Fruit fly (Drosophila melanogaster) whole organism, embryonic: Measurements from ENCODE around the gene CG34307.

ENCODE experiments used
- ATbp ChIP-seq: fragments of 200-800 bp; sonication (Bioruptor generic); optimal IDR thresholded peaks from 2 replicates; lab custom pipeline; 2017; ENCODE audit warnings: missing biosample characterization, mild to moderate bottlenecking, missing genetic modification characterization, missing genetic modification reagents
- C15 ChIP-seq: fragments of 200-800 bp; sonication (Bioruptor generic); IDR thresholded peaks from 3 replicates; pipeline ENCODE4 v1.3.6; 2022; ENCODE audit warnings: missing biosample characterization, missing genetic modification characterization
- CG10321 ChIP-seq: fragments of 200-800 bp; sonication (Bioruptor generic); IDR thresholded peaks from 2 replicates; pipeline ENCODE4 v1.3.6; 2022; ENCODE audit warnings: missing biosample characterization, missing genetic modification characterization
- CG10979 ChIP-seq: fragments of 200-800 bp; sonication (Bioruptor generic); optimal IDR thresholded peaks from 2 replicates; lab custom pipeline; 2018; ENCODE audit warnings: missing biosample characterization, mild to moderate bottlenecking, missing genetic modification characterization, moderate library complexity
- CG11085 ChIP-seq: fragments of 200-800 bp; sonication (Bioruptor generic); IDR thresholded peaks from 2 replicates; pipeline ENCODE4 v1.3.6; 2022; ENCODE audit warnings: missing biosample characterization, missing genetic modification characterization
- CG11093 ChIP-seq: fragments of 200-800 bp; sonication (Bioruptor generic); IDR thresholded peaks from 3 replicates; pipeline ENCODE4 v1.3.6; 2022; ENCODE audit warnings: missing biosample characterization, missing genetic modification characterization
- CG11247 ChIP-seq: fragments of 200-800 bp; sonication (Bioruptor generic); IDR thresholded peaks from 2 replicates; pipeline ENCODE4 v1.3.6; 2022; ENCODE audit warnings: missing biosample characterization, missing genetic modification characterization
- CG15011 ChIP-seq: fragments of 200-800 bp; sonication (Bioruptor generic); optimal IDR thresholded peaks from 3 replicates; lab custom pipeline; 2018; ENCODE audit warnings: missing biosample characterization, mild to moderate bottlenecking, missing genetic modification characterization
- CG15073 ChIP-seq: fragments of 200-800 bp; sonication (Bioruptor generic); optimal IDR thresholded peaks from 2 replicates; lab custom pipeline; 2016; ENCODE audit warnings: missing biosample characterization, missing genetic modification characterization
- CG15479 ChIP-seq: fragments of 200-800 bp; sonication (Bioruptor generic); optimal IDR thresholded peaks from 3 replicates; lab custom pipeline; 2019; ENCODE audit warnings: missing biosample characterization, mild to moderate bottlenecking, missing genetic modification characterization, moderate library complexity
- CG16863 ChIP-seq: fragments of 200-800 bp; sonication (Bioruptor generic); optimal IDR thresholded peaks from 3 replicates; lab custom pipeline; 2016; ENCODE audit warnings: missing biosample characterization, missing genetic modification characterization
- CG31224 ChIP-seq: fragments of 200-800 bp; sonication (Bioruptor generic); IDR thresholded peaks from 2 replicates; pipeline ENCODE4 v1.3.6; 2022; ENCODE audit warnings: missing biosample characterization, missing genetic modification characterization
- CG34422 ChIP-seq: fragments of 200-800 bp; sonication (Bioruptor generic); IDR thresholded peaks from 3 replicates; pipeline ENCODE4 v1.3.6; 2022; ENCODE audit warnings: missing biosample characterization, missing genetic modification characterization
- CG4424 ChIP-seq: fragments of 200-800 bp; sonication (Bioruptor generic); optimal IDR thresholded peaks from 3 replicates; lab custom pipeline; 2016; ENCODE audit warnings: missing biosample characterization, missing genetic modification characterization
- CG4730 ChIP-seq: fragments of 200-800 bp; sonication (Bioruptor generic); IDR thresholded peaks from 2 replicates; pipeline ENCODE4 v1.3.6; 2022; ENCODE audit warnings: missing biosample characterization, missing genetic modification characterization
- CoRest ChIP-seq: fragments of 200-800 bp; sonication (Bioruptor generic); optimal IDR thresholded peaks from 3 replicates; lab custom pipeline; 2018; ENCODE audit warnings: missing biosample characterization, mild to moderate bottlenecking, missing genetic modification characterization, moderate library complexity
- CrebB ChIP-seq: fragments of 200-800 bp; sonication (Bioruptor generic); optimal IDR thresholded peaks from 3 replicates; lab custom pipeline; 2018; ENCODE audit warnings: missing biosample characterization, mild to moderate bottlenecking, missing genetic modification characterization
- Doc2 ChIP-seq: fragments of 200-800 bp; sonication (Bioruptor generic); IDR thresholded peaks from 2 replicates; pipeline ENCODE4 v1.3.6; 2022; ENCODE audit warnings: missing biosample characterization, missing genetic modification characterization
- Drgx ChIP-seq: fragments of 200-800 bp; sonication (Bioruptor generic); IDR thresholded peaks from 2 replicates; pipeline ENCODE4 v1.3.6; 2022; ENCODE audit warnings: missing biosample characterization, missing genetic modification characterization
- E2f1 ChIP-seq: fragments of 200-800 bp; sonication (Bioruptor generic); IDR thresholded peaks from 2 replicates; pipeline ENCODE4 v1.3.6; 2022; ENCODE audit warnings: missing biosample characterization, missing genetic modification characterization
- Gsc ChIP-seq: fragments of 200-800 bp; sonication (Bioruptor generic); IDR thresholded peaks from 2 replicates; pipeline ENCODE4 v1.3.6; 2022; ENCODE audit warnings: missing biosample characterization, missing genetic modification characterization
- Lhr ChIP-seq: fragments of 200-800 bp; sonication (Bioruptor generic); optimal IDR thresholded peaks from 3 replicates; lab custom pipeline; 2017; ENCODE audit warnings: mild to moderate bottlenecking, missing biosample characterization, missing genetic modification reagents, missing genetic modification characterization
- NFAT ChIP-seq: fragments of 200-800 bp; sonication (Bioruptor generic); IDR thresholded peaks from 2 replicates; pipeline ENCODE4 v1.3.6; 2022; ENCODE audit warnings: missing biosample characterization, missing genetic modification characterization
- Ssrp ChIP-seq: fragments of 200-800 bp; sonication (Bioruptor generic); optimal IDR thresholded peaks from 2 replicates; lab custom pipeline; 2018; ENCODE audit warnings: missing biosample characterization, mild to moderate bottlenecking, missing genetic modification characterization, moderate library complexity
- Xrp1 ChIP-seq: fragments of 200-800 bp; sonication (Bioruptor generic); IDR thresholded peaks from 2 replicates; pipeline ENCODE4 v1.3.6; 2022; ENCODE audit warnings: missing biosample characterization, missing genetic modification characterization
- YL-1 ChIP-seq: fragments of 200-800 bp; sonication (Bioruptor generic); optimal IDR thresholded peaks from 3 replicates; lab custom pipeline; 2017; ENCODE audit warnings: missing biosample characterization, mild to moderate bottlenecking, missing genetic modification characterization
- br ChIP-seq: fragments of >200 bp; optimal IDR thresholded peaks from 2 replicates; lab custom pipeline; 2017
- cato ChIP-seq: fragments of 200-800 bp; sonication (Bioruptor generic); optimal IDR thresholded peaks from 2 replicates; lab custom pipeline; 2016; ENCODE audit warnings: missing biosample characterization, missing genetic modification characterization, borderline replicate concordance
- ci ChIP-seq: fragments of 200-800 bp; sonication (Bioruptor generic); IDR thresholded peaks from 3 replicates; pipeline ENCODE4 v1.3.6; 2022; ENCODE audit warnings: missing biosample characterization, missing genetic modification characterization
- corto ChIP-seq: fragments of 200-800 bp; sonication (Bioruptor generic); optimal IDR thresholded peaks from 2 replicates; lab custom pipeline; 2016; ENCODE audit warnings: missing biosample characterization, mild to moderate bottlenecking, missing genetic modification characterization, moderate library complexity
- danr ChIP-seq: fragments of 200-800 bp; sonication (Bioruptor generic); IDR thresholded peaks from 2 replicates; pipeline ENCODE4 v1.3.6; 2022; ENCODE audit warnings: missing biosample characterization, missing genetic modification characterization
- dpn ChIP-seq, 2 experiments: fragments of 200-800 bp; sonication (Bioruptor generic); optimal IDR thresholded peaks; 3 replicates each; lab custom pipeline; 2016; ENCODE audit warnings: missing biosample characterization in 2 of 2, missing genetic modification characterization in 2 of 2
- ewg ChIP-seq: fragments of 200-800 bp; sonication (Bioruptor generic); optimal IDR thresholded peaks from 3 replicates; lab custom pipeline; 2017; ENCODE audit warnings: mild to moderate bottlenecking, missing biosample characterization, missing genetic modification reagents, missing genetic modification characterization
- exex ChIP-seq: fragments of 200-800 bp; sonication (Bioruptor generic); optimal IDR thresholded peaks from 4 replicates; lab custom pipeline; 2018; ENCODE audit warnings: missing biosample characterization, mild to moderate bottlenecking, missing genetic modification characterization, moderate library complexity
- gem ChIP-seq: fragments of 200-800 bp; sonication (Bioruptor generic); optimal IDR thresholded peaks from 2 replicates; lab custom pipeline; 2019; ENCODE audit warnings: missing biosample characterization, mild to moderate bottlenecking, missing genetic modification characterization, moderate library complexity
- h ChIP-seq: fragments of >200 bp; optimal IDR thresholded peaks from 2 replicates; lab custom pipeline; 2017
- her ChIP-seq: fragments of 200-800 bp; sonication (Bioruptor generic); optimal IDR thresholded peaks from 2 replicates; lab custom pipeline; 2016; ENCODE audit warnings: missing biosample characterization, missing genetic modification characterization
- hkb ChIP-seq, 2 experiments: fragments of 200-800 bp in 1 of 2; fragments of >200 bp in 1 of 2; sonication (Bioruptor generic) in 1 of 2; IDR thresholded peaks in 1 of 2; optimal IDR thresholded peaks in 1 of 2; 2 replicates each; pipeline versions ENCODE4 v1.3.6 to Lab custom; 2017 to 2022; ENCODE audit warnings: missing biosample characterization in 1 of 2, missing genetic modification characterization in 1 of 2
- insv ChIP-seq, 2 experiments: fragments of 200-800 bp; sonication (Bioruptor generic); optimal IDR thresholded peaks; 3 replicates each; lab custom pipeline; 2016 to 2018; ENCODE audit warnings: missing biosample characterization in 2 of 2, missing genetic modification characterization in 2 of 2
- sd ChIP-seq: fragments of 200-800 bp; sonication (Bioruptor generic); optimal IDR thresholded peaks from 3 replicates; lab custom pipeline; 2018; ENCODE audit warnings: missing biosample characterization, mild to moderate bottlenecking, missing genetic modification characterization, moderate library complexity
- so ChIP-seq: fragments of 200-800 bp; sonication (Bioruptor generic); IDR thresholded peaks from 3 replicates; pipeline ENCODE4 v1.3.6; 2022; ENCODE audit warnings: missing biosample characterization, missing genetic modification characterization
- sob ChIP-seq: fragments of 200-800 bp; sonication (Bioruptor generic); IDR thresholded peaks from 2 replicates; pipeline ENCODE4 v1.3.6; 2022; ENCODE audit warnings: missing biosample characterization, missing genetic modification characterization
- tna ChIP-seq: fragments of 200-800 bp; sonication (Bioruptor generic); IDR thresholded peaks from 2 replicates; pipeline ENCODE4 v1.3.6; 2022; ENCODE audit warnings: missing biosample characterization, missing genetic modification characterization; ENCODE audit not compliant: partially characterized antibody
- trh ChIP-seq: fragments of 200-800 bp; sonication (Bioruptor generic); optimal IDR thresholded peaks from 2 replicates; lab custom pipeline; 2016; ENCODE audit warnings: missing biosample characterization, missing genetic modification characterization
- tx ChIP-seq: fragments of 200-800 bp; sonication (Bioruptor generic); optimal IDR thresholded peaks from 2 replicates; lab custom pipeline; 2016; ENCODE audit warnings: missing biosample characterization, missing genetic modification characterization
- unc-4 ChIP-seq: fragments of 200-800 bp; sonication (Bioruptor generic); IDR thresholded peaks from 2 replicates; pipeline ENCODE4 v1.3.6; 2022; ENCODE audit warnings: missing biosample characterization, missing genetic modification characterization; ENCODE audit not compliant: partially characterized antibody
- unpg ChIP-seq: fragments of 200-800 bp; sonication (Bioruptor generic); optimal IDR thresholded peaks from 3 replicates; lab custom pipeline; 2018; ENCODE audit warnings: missing biosample characterization, mild to moderate bottlenecking, missing genetic modification characterization, moderate library complexity
- usp ChIP-seq: fragments of >200 bp; optimal IDR thresholded peaks from 2 replicates; lab custom pipeline; 2017; ENCODE audit warnings: missing biosample characterization, missing genetic modification characterization
- zf30C ChIP-seq: fragments of 200-800 bp; sonication (Bioruptor generic); optimal IDR thresholded peaks from 3 replicates; lab custom pipeline; 2018; ENCODE audit warnings: missing biosample characterization, mild to moderate bottlenecking, missing genetic modification characterization

CG34307 gene

dm6 chr3R:11887114-11888037 is 10.0 kb upstream of the CG34307 start, which contains the start of gene mthl5 (continued):
- TF ChIP-seq trh (GFP tag; lab: Kevin White, UChicago) (peak; percentile 72), her (GFP tag; lab: Kevin White, UChicago) (peak; percentile 68), E2f1 (GFP tag; lab: Robert Waterston, UW) (peak; percentile 68), cato (GFP tag; lab: Kevin White, UChicago) (peak; percentile 78), Ssrp (tag; lab: Kevin White, UChicago) (peak; percentile 81), CG4424 (GFP tag; lab: Kevin White, UChicago) (peak; percentile 79), CG11093 (GFP tag; lab: Robert Waterston, UW) (peak; percentile 56; the same call in 1 of the 3 replicates), CoRest (tag; lab: Kevin White, UChicago) (peak; percentile 83), CG4730 (GFP tag; lab: Robert Waterston, UW) (peak; percentile 58), CG15479 (GFP tag; lab: Kevin White, UChicago) (no peak), Xrp1 (GFP tag; lab: Robert Waterston, UW) (peak; percentile 84), CG16863 (peak; percentile 81), gem (peak; percentile 90), br (lab: Kevin White, UChicago) (no peak), hkb (optimal IDR thresholded peaks at IDR 0.05; lab: Kevin White, UChicago) (no peak), hkb (GFP tag; IDR thresholded peaks at IDR 0.05; lab: Robert Waterston, UW) (peak; percentile 81), exex (tag; lab: Kevin White, UChicago) (no peak), CG15073 (GFP tag; lab: Kevin White, UChicago) (peak; percentile 35), zf30C (GFP tag; lab: Kevin White, UChicago) (no peak), CG34422 (GFP tag; lab: Robert Waterston, UW) (peak; percentile 46; the same call in 2 of the 3 replicates), h (lab: Kevin White, UChicago) (no peak), unc-4 (GFP tag; lab: Robert Waterston, UW) (no peak), dpn (GFP tag; optimal IDR thresholded peaks at IDR 0.05; lab: Kevin White, UChicago) (peak; percentile 69 to 83), CrebB (tag; lab: Kevin White, UChicago) (peak; percentile 42), CG31224 (GFP tag; lab: Robert Waterston, UW) (no peak; the same call in 1 of the 2 replicates), danr (GFP tag; lab: Robert Waterston, UW) (peak; percentile 65), so (GFP tag; lab: Robert Waterston, UW) (peak; percentile 65; the same call in 2 of the 3 replicates), Doc2 (GFP tag; lab: Robert Waterston, UW) (no peak), usp (GFP tag; lab: Kevin White, UChicago) (no peak), unpg (GFP tag; lab: Kevin White, UChicago) (peak; percentile 75), Drgx (peak; percentile 71), Gsc (GFP tag; lab: Robert Waterston, UW) (peak; percentile 55), tx (GFP tag; lab: Kevin White, UChicago) (peak; percentile 79), tna (no peak), insv (GFP tag; optimal IDR thresholded peaks at IDR 0.05; lab: Kevin White, UChicago) (no peak), C15 (GFP tag; lab: Robert Waterston, UW) (0 out of 3 replicates have a peak, but pooled peaks have one; percentile 47), CG15011 (GFP tag; lab: Kevin White, UChicago) (peak; percentile 41), sob (GFP tag; lab: Robert Waterston, UW) (peak; percentile 64), sd (tag; lab: Kevin White, UChicago) (peak; percentile 49), ewg (GFP tag; lab: Kevin White, UChicago) (peak; percentile 60), Lhr (GFP tag; lab: Kevin White, UChicago) (peak; percentile 44), CG11247 (GFP tag; lab: Robert Waterston, UW) (peak; percentile 48), ci (peak; percentile 83), ATbp (GFP tag; lab: Kevin White, UChicago) (peak; percentile 76), corto (GFP tag; lab: Kevin White, UChicago) (peak; percentile 74), CG10979 (tag; lab: Kevin White, UChicago) (peak; percentile 86), YL-1 (no peak), CG11085 (GFP tag; lab: Robert Waterston, UW) (no peak), CG10321 (GFP tag; lab: Robert Waterston, UW) (no peak), NFAT (GFP tag; lab: Robert Waterston, UW) (peak; percentile 59)
